Fruit fly (Drosophila melanogaster): ENCODE results near the gene CG12684.

Gene CG12684

dm6 chrX:4589951-4590771, 18.4 kb upstream of the CG12684 start (continued):
- TF ChIP-seq TFAM (GFP tag; optimal IDR thresholded peaks at IDR 0.05) (no peak), CG11093 (GFP tag; IDR thresholded peaks at IDR 0.05) (peak; percentile 84), CG6654 (GFP tag; optimal IDR thresholded peaks at IDR 0.05) (peak; percentile 68), CG11247 (GFP tag; IDR thresholded peaks at IDR 0.05) (peak; percentile 87), CG3407 (GFP tag; optimal IDR thresholded peaks at IDR 0.05) (peak; percentile 67), Trl (optimal IDR thresholded peaks at IDR 0.05) (peak; percentile 11 to 18), Trl (GFP tag; optimal IDR thresholded peaks at IDR 0.05) (peak; percentile 49), ro (GFP tag; IDR thresholded peaks at IDR 0.05) (peak; percentile 84), CG14014 (GFP tag; IDR thresholded peaks at IDR 0.05) (peak; percentile 87), fd96Cb (tag; optimal IDR thresholded peaks at IDR 0.05) (peak; percentile 82), bigmax (GFP tag; optimal IDR thresholded peaks at IDR 0.05) (no peak), CG3163 (GFP tag; optimal IDR thresholded peaks at IDR 0.05) (no peak), disco-r (GFP tag; optimal IDR thresholded peaks at IDR 0.05) (peak; percentile 43), sug (tag; optimal IDR thresholded peaks at IDR 0.05) (peak; percentile 28), ranshi (GFP tag; IDR thresholded peaks at IDR 0.05) (peak; percentile 95), Meics (GFP tag; optimal IDR thresholded peaks at IDR 0.05) (peak; percentile 76), trem (tag; optimal IDR thresholded peaks at IDR 0.05) (peak; percentile 15), CG14710 (tag; optimal IDR thresholded peaks at IDR 0.05) (peak; percentile 51), tll (GFP tag; optimal IDR thresholded peaks at IDR 0.05) (no peak), CG1024 (GFP tag; IDR thresholded peaks at IDR 0.05) (peak; percentile 88), kni (GFP tag; optimal IDR thresholded peaks at IDR 0.05) (peak; percentile 4), Xbp1 (GFP tag; optimal IDR thresholded peaks at IDR 0.05) (peak; percentile 85), CG14860 (GFP tag; IDR thresholded peaks at IDR 0.05; ENCODE audit: partially characterized antibody) (no peak), CG13296 (GFP tag; optimal IDR thresholded peaks at IDR 0.05) (peak; percentile 26), vnd (GFP tag; IDR thresholded peaks at IDR 0.05; ENCODE audit: partially characterized antibody) (no peak), Lim3 (GFP tag; IDR thresholded peaks at IDR 0.05) (peak; percentile 51; the same call in 1 of the 2 replicates), CG11398 (GFP tag; optimal IDR thresholded peaks at IDR 0.05) (no peak), emc (GFP tag; optimal IDR thresholded peaks at IDR 0.05) (no peak), bsh (GFP tag; optimal IDR thresholded peaks at IDR 0.05) (peak; percentile 77 to 88), so (GFP tag; IDR thresholded peaks at IDR 0.05) (peak; percentile 85), Optix (GFP tag; IDR thresholded peaks at IDR 0.05) (peak; percentile 95), Jarid2 (GFP tag; optimal IDR thresholded peaks at IDR 0.05) (peak; percentile 72), CG8944 (GFP tag; optimal IDR thresholded peaks at IDR 0.05) (peak; percentile 76), bbx (GFP tag; IDR thresholded peaks at IDR 0.05; ENCODE audit: partially characterized antibody) (no peak), CG12299 (tag; optimal IDR thresholded peaks at IDR 0.05) (no peak), CG2199 (GFP tag; IDR thresholded peaks at IDR 0.05) (peak; percentile 73; the same call in 1 of the 3 replicates), Drgx (GFP tag; IDR thresholded peaks at IDR 0.05) (peak; percentile 93), CG1602 (GFP tag; optimal IDR thresholded peaks at IDR 0.05) (peak; percentile 87), h (optimal IDR thresholded peaks at IDR 0.05) (no peak), slp2 (GFP tag; optimal IDR thresholded peaks at IDR 0.05) (peak; percentile 13), HLH4C (GFP tag; IDR thresholded peaks at IDR 0.05; ENCODE audit: partially characterized antibody) (no peak), NC2α (GFP tag; optimal IDR thresholded peaks at IDR 0.05) (no peak), exex (tag; optimal IDR thresholded peaks at IDR 0.05) (no peak), CG6272 (GFP tag; IDR thresholded peaks at IDR 0.05) (peak; percentile 91), CG9437 (GFP tag; optimal IDR thresholded peaks at IDR 0.05) (peak; percentile 44), slbo (GFP tag; IDR thresholded peaks at IDR 0.05) (peak; percentile 93), prd (optimal IDR thresholded peaks at IDR 0.05) (no peak), prd (GFP tag; IDR thresholded peaks at IDR 0.05) (peak; percentile 97), otp (GFP tag; IDR thresholded peaks at IDR 0.05) (peak; percentile 95), HLH3B (GFP tag; IDR thresholded peaks at IDR 0.05) (peak; percentile 91)

All from whole organism, embryonic.